Fruit fly (Drosophila melanogaster) whole organism, embryonic: ENCODE measurements around the gene CG9799.

Source experiments
- Atf-2 ChIP-seq: fragments of 200-800 bp; sonication (Bioruptor generic); optimal IDR thresholded peaks from 2 replicates; lab custom pipeline; 2016; ENCODE audit warnings: missing biosample characterization, missing genetic modification characterization
- CG12219 ChIP-seq: fragments of 200-800 bp; sonication (Bioruptor generic); optimal IDR thresholded peaks from 3 replicates; lab custom pipeline; 2018; ENCODE audit warnings: missing biosample characterization, mild to moderate bottlenecking, missing genetic modification characterization
- CG1233 ChIP-seq: fragments of 200-800 bp; sonication (Bioruptor generic); optimal IDR thresholded peaks from 4 replicates; lab custom pipeline; 2018; ENCODE audit warnings: missing biosample characterization, mild to moderate bottlenecking, missing genetic modification characterization
- CG12769 ChIP-seq: fragments of 200-800 bp; sonication (Bioruptor generic); optimal IDR thresholded peaks from 2 replicates; lab custom pipeline; 2019; ENCODE audit warnings: missing biosample characterization, mild to moderate bottlenecking, missing genetic modification characterization, moderate library complexity
- CG13624 ChIP-seq: fragments of 200-800 bp; sonication (Bioruptor generic); optimal IDR thresholded peaks from 2 replicates; lab custom pipeline; 2016; ENCODE audit warnings: missing biosample characterization, missing genetic modification characterization
- CG17328 ChIP-seq: fragments of 200-800 bp; sonication (Bioruptor generic); IDR thresholded peaks from 2 replicates; pipeline ENCODE4 v1.3.6; 2022; ENCODE audit warnings: missing biosample characterization, missing genetic modification characterization
- CG30403 ChIP-seq: fragments of 200-800 bp; sonication (Bioruptor generic); optimal IDR thresholded peaks from 3 replicates; lab custom pipeline; 2016; ENCODE audit warnings: missing biosample characterization, missing genetic modification characterization
- CG3163 ChIP-seq: fragments of 200-800 bp; sonication (Bioruptor generic); optimal IDR thresholded peaks from 3 replicates; lab custom pipeline; 2016; ENCODE audit warnings: missing biosample characterization, missing genetic modification characterization
- CG3407 ChIP-seq: fragments of 200-800 bp; sonication (Bioruptor generic); optimal IDR thresholded peaks from 2 replicates; lab custom pipeline; 2018; ENCODE audit warnings: missing biosample characterization, mild to moderate bottlenecking, missing genetic modification characterization
- CG34376 ChIP-seq: fragments of 200-800 bp; sonication (Bioruptor generic); optimal IDR thresholded peaks from 2 replicates; lab custom pipeline; 2018; ENCODE audit warnings: missing biosample characterization, mild to moderate bottlenecking, missing genetic modification characterization
- CG3847 ChIP-seq: fragments of 200-800 bp; sonication (Bioruptor generic); IDR thresholded peaks from 2 replicates; pipeline ENCODE4 v1.3.6; 2022; ENCODE audit warnings: missing biosample characterization, missing genetic modification characterization
- CG4360 ChIP-seq: fragments of 200-800 bp; sonication (Bioruptor generic); IDR thresholded peaks from 2 replicates; pipeline ENCODE4 v1.3.6; 2022; ENCODE audit warnings: missing biosample characterization, missing genetic modification characterization
- CG4424 ChIP-seq: fragments of 200-800 bp; sonication (Bioruptor generic); optimal IDR thresholded peaks from 3 replicates; lab custom pipeline; 2016; ENCODE audit warnings: missing biosample characterization, missing genetic modification characterization
- CG6689 ChIP-seq: fragments of 200-800 bp; sonication (Bioruptor generic); IDR thresholded peaks from 2 replicates; pipeline ENCODE4 v1.3.6; 2022; ENCODE audit warnings: missing biosample characterization, missing genetic modification characterization
- CG6765 ChIP-seq: fragments of 200-800 bp; sonication (Bioruptor generic); optimal IDR thresholded peaks from 3 replicates; lab custom pipeline; 2017; ENCODE audit warnings: missing biosample characterization, mild to moderate bottlenecking, missing genetic modification characterization
- CG6791 ChIP-seq: fragments of 200-800 bp; sonication (Bioruptor generic); IDR thresholded peaks from 3 replicates; pipeline ENCODE4 v1.3.6; 2022; ENCODE audit warnings: missing biosample characterization, missing genetic modification characterization; ENCODE audit not compliant: partially characterized antibody
- CG8478 ChIP-seq: fragments of >200 bp; optimal IDR thresholded peaks from 2 replicates; lab custom pipeline; 2018
- CG9817 ChIP-seq: fragments of 200-800 bp; sonication (Bioruptor generic); optimal IDR thresholded peaks from 2 replicates; lab custom pipeline; 2018; ENCODE audit warnings: missing biosample characterization, mild to moderate bottlenecking, missing genetic modification characterization, moderate library complexity
- Dfd ChIP-seq, 2 experiments: fragments of >200 bp; optimal IDR thresholded peaks; 2 replicates each; lab custom pipeline; 2017; ENCODE audit warnings: missing biosample characterization in 2 of 2, missing genetic modification characterization in 2 of 2
- Doc2 ChIP-seq: fragments of 200-800 bp; sonication (Bioruptor generic); IDR thresholded peaks from 2 replicates; pipeline ENCODE4 v1.3.6; 2022; ENCODE audit warnings: missing biosample characterization, missing genetic modification characterization
- ERR ChIP-seq: fragments of 200-800 bp; sonication (Bioruptor generic); optimal IDR thresholded peaks from 2 replicates; lab custom pipeline; 2016; ENCODE audit warnings: missing biosample characterization, missing genetic modification characterization
- Eip74EF ChIP-seq, 2 experiments: fragments of 200-800 bp in 1 of 2; fragments of >200 bp in 1 of 2; sonication (Bioruptor generic) in 1 of 2; optimal IDR thresholded peaks; 2 replicates each; lab custom pipeline; 2017 to 2019; ENCODE audit warnings: missing biosample characterization in 2 of 2, missing genetic modification characterization in 2 of 2, mild to moderate bottlenecking in 1 of 2, moderate library complexity in 1 of 2
- Hand ChIP-seq: fragments of 200-800 bp; sonication (Bioruptor generic); optimal IDR thresholded peaks from 2 replicates; lab custom pipeline; 2017; ENCODE audit warnings: mild to moderate bottlenecking, missing biosample characterization, missing genetic modification reagents, missing genetic modification characterization
- Lhr ChIP-seq: fragments of 200-800 bp; sonication (Bioruptor generic); optimal IDR thresholded peaks from 3 replicates; lab custom pipeline; 2017; ENCODE audit warnings: mild to moderate bottlenecking, missing biosample characterization, missing genetic modification reagents, missing genetic modification characterization
- Nf-YC ChIP-seq: fragments of 200-800 bp; optimal IDR thresholded peaks from 3 replicates; lab custom pipeline; 2019; ENCODE audit warnings: missing biosample characterization, mild to moderate bottlenecking, missing genetic modification characterization, moderate library complexity
- Poxn ChIP-seq: fragments of 200-800 bp; sonication (Bioruptor generic); IDR thresholded peaks from 2 replicates; pipeline ENCODE4 v1.3.6; 2022; ENCODE audit warnings: missing biosample characterization, missing genetic modification characterization
- TFAM ChIP-seq: fragments of 200-800 bp; sonication (Bioruptor generic); optimal IDR thresholded peaks from 2 replicates; lab custom pipeline; 2017; ENCODE audit warnings: missing biosample characterization, missing genetic modification characterization, inconsistent platforms
- Xrp1 ChIP-seq: fragments of 200-800 bp; sonication (Bioruptor generic); IDR thresholded peaks from 2 replicates; pipeline ENCODE4 v1.3.6; 2022; ENCODE audit warnings: missing biosample characterization, missing genetic modification characterization
- amos ChIP-seq: fragments of 200-800 bp; sonication (Bioruptor generic); IDR thresholded peaks from 2 replicates; pipeline ENCODE4 v1.3.6; 2022; ENCODE audit warnings: missing biosample characterization, missing genetic modification characterization; ENCODE audit not compliant: partially characterized antibody
- bab2 ChIP-seq: fragments of 200-800 bp; sonication (Bioruptor generic); optimal IDR thresholded peaks from 2 replicates; lab custom pipeline; 2016; ENCODE audit warnings: missing biosample characterization, missing genetic modification characterization
- bbx ChIP-seq: fragments of 200-800 bp; sonication (Bioruptor generic); IDR thresholded peaks from 2 replicates; pipeline ENCODE4 v1.3.6; 2022; ENCODE audit warnings: missing biosample characterization, missing genetic modification characterization; ENCODE audit not compliant: partially characterized antibody
- br ChIP-seq: fragments of >200 bp; optimal IDR thresholded peaks from 2 replicates; lab custom pipeline; 2017
- cato ChIP-seq: fragments of 200-800 bp; sonication (Bioruptor generic); optimal IDR thresholded peaks from 2 replicates; lab custom pipeline; 2016; ENCODE audit warnings: missing biosample characterization, missing genetic modification characterization, borderline replicate concordance
- eve ChIP-seq, 2 experiments: fragments of >200 bp; optimal IDR thresholded peaks; 2 replicates each; lab custom pipeline; 2017; ENCODE audit warnings: missing biosample characterization in 2 of 2, missing genetic modification characterization in 2 of 2
- eyg ChIP-seq: fragments of 200-800 bp; sonication (Bioruptor generic); optimal IDR thresholded peaks from 3 replicates; lab custom pipeline; 2016; ENCODE audit warnings: missing biosample characterization, missing genetic modification characterization
- fd102C ChIP-seq: fragments of 200-800 bp; sonication (Bioruptor generic); optimal IDR thresholded peaks from 2 replicates; lab custom pipeline; 2018; ENCODE audit warnings: missing biosample characterization, mild to moderate bottlenecking, missing genetic modification characterization, moderate library complexity
- gsb-n ChIP-seq: fragments of 200-800 bp; sonication (Bioruptor generic); optimal IDR thresholded peaks from 3 replicates; lab custom pipeline; 2018; ENCODE audit warnings: missing biosample characterization, mild to moderate bottlenecking, missing genetic modification characterization
- jumu ChIP-seq: fragments of 200-800 bp; sonication (Bioruptor generic); optimal IDR thresholded peaks from 3 replicates; lab custom pipeline; 2016; ENCODE audit warnings: missing biosample characterization, missing genetic modification characterization
- mam ChIP-seq: fragments of 200-800 bp; sonication (Bioruptor generic); optimal IDR thresholded peaks from 3 replicates; lab custom pipeline; 2016; ENCODE audit warnings: missing biosample characterization, missing genetic modification characterization
- otp ChIP-seq: fragments of 200-800 bp; sonication (Bioruptor generic); IDR thresholded peaks from 3 replicates; pipeline ENCODE4, ENCODE4 v1.3.6; 2022; ENCODE audit warnings: missing biosample characterization, missing genetic modification characterization
- pan ChIP-seq, 4 experiments: fragments of >200 bp in 3 of 4; fragments of 200-800 bp in 1 of 4; sonication (Bioruptor generic) in 1 of 4; optimal IDR thresholded peaks in 3 of 4; IDR thresholded peaks in 1 of 4; 2 replicates each; pipeline versions ENCODE4 v1.3.6 to Lab custom; 2017 to 2022; ENCODE audit warnings: missing biosample characterization in 2 of 4, missing genetic modification characterization in 2 of 4, mixed read lengths in 1 of 4
- scrt ChIP-seq: fragments of 200-800 bp; sonication (Bioruptor generic); optimal IDR thresholded peaks from 2 replicates; lab custom pipeline; 2018; ENCODE audit warnings: missing biosample characterization, mild to moderate bottlenecking, missing genetic modification characterization, moderate library complexity
- slou ChIP-seq: fragments of 200-800 bp; sonication (Bioruptor generic); optimal IDR thresholded peaks from 3 replicates; lab custom pipeline; 2016; ENCODE audit warnings: missing biosample characterization, missing genetic modification characterization
- stc ChIP-seq: fragments of 200-800 bp; sonication (Bioruptor generic); IDR thresholded peaks from 2 replicates; pipeline ENCODE4 v1.3.6; 2022; ENCODE audit warnings: missing biosample characterization, missing genetic modification characterization
- tgo ChIP-seq: fragments of 200-800 bp; sonication (Bioruptor generic); IDR thresholded peaks from 3 replicates; pipeline ENCODE4 v1.3.6; 2022; ENCODE audit warnings: missing biosample characterization, missing genetic modification characterization
- tx ChIP-seq: fragments of 200-800 bp; sonication (Bioruptor generic); optimal IDR thresholded peaks from 2 replicates; lab custom pipeline; 2016; ENCODE audit warnings: missing biosample characterization, missing genetic modification characterization
- vvl ChIP-seq: fragments of 200-800 bp; sonication (Bioruptor generic); IDR thresholded peaks from 2 replicates; pipeline ENCODE4 v1.3.6; 2022; ENCODE audit warnings: missing biosample characterization, missing genetic modification characterization
- wdn ChIP-seq: fragments of 200-800 bp; sonication (Bioruptor generic); IDR thresholded peaks from 2 replicates; pipeline ENCODE4 v1.3.6; 2022; ENCODE audit warnings: missing biosample characterization, missing genetic modification characterization

CG9799 gene

dm6 chr3R:13364175-13365174 is 24.0 kb downstream of the CG9799 start, which contains the start of gene Dic1 (continued):
- TF ChIP-seq Eip74EF (GFP tag; optimal IDR thresholded peaks at IDR 0.05; lab: Kevin White, UChicago) (peak in 1 of 2 experiments; percentile 96), CG17328 (peak; percentile 81), CG8478 (no peak), CG6689 (GFP tag; lab: Robert Waterston, UW) (peak; percentile 92), Doc2 (0 out of 2 replicates have a peak, but pooled peaks have one; percentile 37), Lhr (GFP tag; lab: Kevin White, UChicago) (peak; percentile 79), br (lab: Kevin White, UChicago) (no peak), pan (optimal IDR thresholded peaks at IDR 0.05; lab: Kevin White, UChicago) (no peak), pan (GFP tag; optimal IDR thresholded peaks at IDR 0.05 in 1 of 2, IDR thresholded peaks at IDR 0.05 in 1 of 2) (peak in 1 of 2 experiments; percentile 93), Hand (GFP tag; lab: Kevin White, UChicago) (peak; percentile 94), CG3847 (GFP tag; lab: Robert Waterston, UW) (peak; percentile 94), bbx (GFP tag; lab: Robert Waterston, UW) (0 out of 2 replicates have a peak, but pooled peaks have one; percentile 43), eve (GFP tag; optimal IDR thresholded peaks at IDR 0.05; lab: Kevin White, UChicago) (peak in 1 of 2 experiments; percentile 97), tgo (peak; percentile 92), bab2 (GFP tag; lab: Kevin White, UChicago) (peak; percentile 90), Dfd (GFP tag; optimal IDR thresholded peaks at IDR 0.05; lab: Kevin White, UChicago) (peak in 1 of 2 experiments; percentile 35), CG4360 (GFP tag; lab: Robert Waterston, UW) (peak; percentile 50), Nf-YC (peak; percentile 87), slou (GFP tag; lab: Kevin White, UChicago) (peak; percentile 95), CG3407 (GFP tag; lab: Kevin White, UChicago) (peak; percentile 93), cato (GFP tag; lab: Kevin White, UChicago) (peak; percentile 92), scrt (GFP tag; lab: Kevin White, UChicago) (peak; percentile 96), Poxn (GFP tag; lab: Robert Waterston, UW) (peak; percentile 84), CG12769 (tag; lab: Kevin White, UChicago) (peak; percentile 100), eyg (GFP tag; lab: Kevin White, UChicago) (peak; percentile 71), CG6765 (GFP tag; lab: Kevin White, UChicago) (peak; percentile 94), jumu (peak; percentile 83), CG30403 (GFP tag; lab: Kevin White, UChicago) (peak; percentile 98), Atf-2 (peak; percentile 92), CG6791 (GFP tag; lab: Robert Waterston, UW) (no peak), CG4424 (GFP tag; lab: Kevin White, UChicago) (peak; percentile 97), vvl (GFP tag; lab: Robert Waterston, UW) (peak; percentile 94), ERR (peak; percentile 32), CG12219 (peak; percentile 84), wdn (peak; percentile 82), CG1233 (GFP tag; lab: Kevin White, UChicago) (peak; percentile 97), Xrp1 (GFP tag; lab: Robert Waterston, UW) (peak; percentile 93), amos (GFP tag; lab: Robert Waterston, UW) (no peak; the same call in 1 of the 2 replicates), fd102C (GFP tag; lab: Kevin White, UChicago) (no peak), CG13624 (GFP tag; lab: Kevin White, UChicago) (peak; percentile 92), CG3163 (peak; percentile 64), gsb-n (peak; percentile 93), otp (GFP tag; lab: Robert Waterston, UW) (peak; percentile 71; the same call in 2 of the 3 replicates), CG34376 (GFP tag; lab: Kevin White, UChicago) (peak; percentile 91), mam (GFP tag; lab: Kevin White, UChicago) (peak; percentile 92), CG9817 (peak; percentile 95), tx (GFP tag; lab: Kevin White, UChicago) (peak; percentile 79), TFAM (GFP tag; lab: Kevin White, UChicago) (peak; percentile 65), stc (GFP tag; lab: Robert Waterston, UW) (peak; percentile 89)
